Fruit fly (Drosophila melanogaster): Measurements from ENCODE around the gene UQCR-14L.
A peak's percentile ranks its signal among the peaks of the same experiment; 100 is the strongest.

UQCR-14L gene

dm6 chr3R:28336046-28336771 is 42.4 kb downstream of the UQCR-14L start, which contains the start of gene larp (continued):
- peak; percentile 26 for TF ChIP-seq Ets96B (tag; optimal IDR thresholded peaks at IDR 0.05)
- TF ChIP-seq CG3032 (tag; optimal IDR thresholded peaks at IDR 0.05): peak; percentile 42
- TF ChIP-seq CG31627 (GFP tag; optimal IDR thresholded peaks at IDR 0.05): peak; percentile 76
- no peak for TF ChIP-seq fd85E (GFP tag; optimal IDR thresholded peaks at IDR 0.05)
- no peak for TF ChIP-seq Eip93F (GFP tag; optimal IDR thresholded peaks at IDR 0.05)
- TF ChIP-seq Hr39 (GFP tag; optimal IDR thresholded peaks at IDR 0.05): peak; percentile 64
- TF ChIP-seq CG8319 (GFP tag; optimal IDR thresholded peaks at IDR 0.05): peak; percentile 36
- TF ChIP-seq CG6808 (GFP tag; optimal IDR thresholded peaks at IDR 0.05): no peak
- TF ChIP-seq CG9139 (GFP tag; optimal IDR thresholded peaks at IDR 0.05): no peak
- no peak for TF ChIP-seq CG11762 (GFP tag; optimal IDR thresholded peaks at IDR 0.05; ENCODE audit: insufficient read depth)
- TF ChIP-seq CG6854 (GFP tag; optimal IDR thresholded peaks at IDR 0.05): no peak
- TF ChIP-seq CG6792 (GFP tag; optimal IDR thresholded peaks at IDR 0.05): peak; percentile 25
- TF ChIP-seq Hr38 (GFP tag; optimal IDR thresholded peaks at IDR 0.05): no peak
- peak; percentile 70 for TF ChIP-seq CG10631 (GFP tag; optimal IDR thresholded peaks at IDR 0.05)
- peak; percentile 59 for TF ChIP-seq esn (GFP tag; optimal IDR thresholded peaks at IDR 0.05)
- no peak for TF ChIP-seq Lpt (GFP tag; optimal IDR thresholded peaks at IDR 0.05)
- TF ChIP-seq Blimp-1 (GFP tag; optimal IDR thresholded peaks at IDR 0.05): no peak
- peak; percentile 97 for TF ChIP-seq CG1621 (tag; optimal IDR thresholded peaks at IDR 0.05)
- TF ChIP-seq Hr4 (GFP tag; optimal IDR thresholded peaks at IDR 0.05): peak; percentile 50
- TF ChIP-seq CG15336 (GFP tag; IDR thresholded peaks at IDR 0.05): peak; percentile 30; the same call in 1 of the 2 replicates

dm6 chr3R:28339654-28340605 is 46.1 kb downstream of the UQCR-14L start, which contains the start of the genes Gfat2 and Moca-cyp:
TSS of gene Gfat2 (minus strand) at chr3R:28339765.
TSS of gene Moca-cyp (plus strand) at chr3R:28340334.
- TF ChIP-seq svp (GFP tag): peak; percentile 86
- peak; percentile 63 for TF ChIP-seq CG15336 (GFP tag; IDR thresholded peaks at IDR 0.05)
- TF ChIP-seq CG11294 (GFP tag; IDR thresholded peaks at IDR 0.05): peak; percentile 38; the same call in 1 of the 2 replicates
- peak; percentile 61 for TF ChIP-seq CG3919 (GFP tag; optimal IDR thresholded peaks at IDR 0.05)
- peak; percentile 49 for TF ChIP-seq CG4318 (GFP tag; optimal IDR thresholded peaks at IDR 0.05)
- TF ChIP-seq CG8119 (GFP tag; IDR thresholded peaks at IDR 0.05): 0 out of 3 replicates have a peak, but pooled peaks have one; percentile 38
- peak; percentile 42 for TF ChIP-seq Smox (GFP tag; optimal IDR thresholded peaks at IDR 0.05)
- peak; percentile 24 for TF ChIP-seq CG11902 (GFP tag; optimal IDR thresholded peaks at IDR 0.05)
- no peak for TF ChIP-seq CG1621 (tag; optimal IDR thresholded peaks at IDR 0.05)
- TF ChIP-seq CG6792 (GFP tag; optimal IDR thresholded peaks at IDR 0.05): peak; percentile 32
- TF ChIP-seq cyc (GFP tag; optimal IDR thresholded peaks at IDR 0.05): peak; percentile 42
- TF ChIP-seq pdm3 (GFP tag; optimal IDR thresholded peaks at IDR 0.05): peak; percentile 49
- peak; percentile 62 for TF ChIP-seq eg (GFP tag; IDR thresholded peaks at IDR 0.05)
- TF ChIP-seq CG6808 (GFP tag; optimal IDR thresholded peaks at IDR 0.05): peak; percentile 0
- TF ChIP-seq CG7368 (GFP tag; optimal IDR thresholded peaks at IDR 0.05): peak; percentile 15
- peak; percentile 48 for TF ChIP-seq Lpt (GFP tag; optimal IDR thresholded peaks at IDR 0.05)
- peak; percentile 53 for TF ChIP-seq lz (GFP tag; optimal IDR thresholded peaks at IDR 0.05)
- no peak for TF ChIP-seq CG6276 (GFP tag; optimal IDR thresholded peaks at IDR 0.05)
- TF ChIP-seq CG11762 (GFP tag; optimal IDR thresholded peaks at IDR 0.05; ENCODE audit: insufficient read depth): peak; percentile 31
- TF ChIP-seq ss (GFP tag; optimal IDR thresholded peaks at IDR 0.05): peak; percentile 35 to 59
- TF ChIP-seq CG6854 (GFP tag; optimal IDR thresholded peaks at IDR 0.05): peak; percentile 67
- TF ChIP-seq fd59A (GFP tag; optimal IDR thresholded peaks at IDR 0.05): peak; percentile 12
- TF ChIP-seq CG10631 (GFP tag; optimal IDR thresholded peaks at IDR 0.05): peak; percentile 57
- no peak for TF ChIP-seq Hr38 (GFP tag; optimal IDR thresholded peaks at IDR 0.05)
- peak; percentile 34 for TF ChIP-seq Eip93F (GFP tag; optimal IDR thresholded peaks at IDR 0.05)
- TF ChIP-seq Sox102F (GFP tag; optimal IDR thresholded peaks at IDR 0.05): peak; percentile 40
- peak; percentile 61 for TF ChIP-seq acj6 (GFP tag; optimal IDR thresholded peaks at IDR 0.05)
- peak; percentile 21 for TF ChIP-seq CG16779 (tag; optimal IDR thresholded peaks at IDR 0.05)
- peak; percentile 36 for TF ChIP-seq Met (GFP tag; optimal IDR thresholded peaks at IDR 0.05)
- TF ChIP-seq spab (GFP tag; optimal IDR thresholded peaks at IDR 0.05): peak; percentile 11
- TF ChIP-seq Sox14 (GFP tag; optimal IDR thresholded peaks at IDR 0.05): peak; percentile 8
- TF ChIP-seq CG6163 (GFP tag; IDR thresholded peaks at IDR 0.05): peak; percentile 69
- peak; percentile 52 for TF ChIP-seq Ets96B (tag; optimal IDR thresholded peaks at IDR 0.05)
- peak; percentile 64 for TF ChIP-seq achi (GFP tag; optimal IDR thresholded peaks at IDR 0.05)
- TF ChIP-seq Hr4 (GFP tag; optimal IDR thresholded peaks at IDR 0.05): peak; percentile 54
- peak; percentile 73 for TF ChIP-seq CG3032 (tag; optimal IDR thresholded peaks at IDR 0.05)
- TF ChIP-seq salr (GFP tag; optimal IDR thresholded peaks at IDR 0.05): peak; percentile 17 to 57
